Worm (Caenorhabditis elegans) whole organism, mixed stage, embryonic: Measurements from ENCODE around the gene srj-14.

Experiments
- ham-2 ChIP-seq: fragments of 200-800 bp; sonication (Bioruptor generic); optimal IDR thresholded peaks from 2 replicates; lab custom pipeline; 2018; ENCODE audit warnings: mild to moderate bottlenecking, missing genetic modification characterization, missing compliant biosample characterization
- nhr-12 ChIP-seq: fragments of 150-350 bp; optimal IDR thresholded peaks from 2 replicates; lab custom pipeline; 2014; ENCODE audit warnings: missing biosample characterization, missing genetic modification characterization
- nhr-76 ChIP-seq: sonication (generic microtip); optimal IDR thresholded peaks from 2 replicates; lab custom pipeline; 2017; ENCODE audit warnings: missing biosample characterization, missing genetic modification characterization
- unc-39 ChIP-seq: fragments of 150-350 bp; optimal IDR thresholded peaks from 2 replicates; lab custom pipeline; 2014; ENCODE audit warnings: missing biosample characterization, missing genetic modification characterization

DNA sequence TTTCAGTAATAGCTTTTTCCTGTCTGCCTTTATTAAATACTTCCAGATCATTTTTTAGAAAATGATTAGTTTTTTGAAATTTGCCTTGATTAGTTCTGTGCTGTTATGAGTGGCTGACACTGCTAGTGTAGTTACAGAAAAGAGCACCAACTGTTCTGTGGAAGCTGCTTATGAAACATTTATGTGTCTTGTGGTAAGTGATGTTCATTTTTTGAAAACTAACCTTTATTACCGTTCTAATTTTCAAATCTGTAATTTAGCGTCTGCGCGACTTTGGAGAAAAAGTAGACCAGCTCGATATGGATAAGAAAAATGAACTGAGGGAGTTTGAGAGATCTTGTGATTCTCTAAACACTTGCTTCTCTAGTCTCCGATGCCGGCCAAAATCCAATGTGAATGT lies at the start of gene srj-14:
- TF ChIP-seq unc-39 (tag; lab: Kevin White, UChicago): no peak
- TF ChIP-seq nhr-12 (tag; lab: Kevin White, UChicago): no peak
- no peak for TF ChIP-seq ham-2 (GFP tag; lab: Kevin White, UChicago)
- no peak for TF ChIP-seq nhr-76 (tag; lab: Kevin White, UChicago)
